Fruit fly (Drosophila melanogaster) whole organism, adult: ENCODE results near the gene CG14903.

Experiments used
- CG11617 ChIP-seq: fragments of 200-800 bp; sonication (Bioruptor generic); optimal IDR thresholded peaks from 2 replicates; lab custom pipeline; 2017; ENCODE audit warnings: mild to moderate bottlenecking, missing biosample characterization, missing genetic modification reagents, missing genetic modification characterization
- CG12768 ChIP-seq: fragments of 200-800 bp; sonication (Bioruptor generic); optimal IDR thresholded peaks from 2 replicates; lab custom pipeline; 2017; ENCODE audit warnings: missing biosample characterization, missing genetic modification characterization, mild to moderate bottlenecking, moderate library complexity, missing genetic modification reagents
- CG14711 ChIP-seq: fragments of 200-800 bp; sonication (Bioruptor generic); optimal IDR thresholded peaks from 2 replicates; lab custom pipeline; 2018; ENCODE audit warnings: missing biosample characterization, mild to moderate bottlenecking, missing genetic modification characterization, moderate library complexity
- CG1620 ChIP-seq: fragments of 200-800 bp; sonication (Bioruptor generic); optimal IDR thresholded peaks from 2 replicates; lab custom pipeline; 2016; ENCODE audit warnings: missing biosample characterization, missing genetic modification characterization
- CG33017 ChIP-seq: fragments of 200-800 bp; sonication (Bioruptor generic); optimal IDR thresholded peaks from 2 replicates; lab custom pipeline; 2018; ENCODE audit warnings: missing biosample characterization, mild to moderate bottlenecking, missing genetic modification characterization, moderate library complexity
- CG5204 ChIP-seq: fragments of 200-800 bp; sonication (Bioruptor generic); optimal IDR thresholded peaks from 2 replicates; lab custom pipeline; 2016; ENCODE audit warnings: missing biosample characterization, missing genetic modification characterization
- CG7045 ChIP-seq: fragments of 200-800 bp; sonication (Bioruptor generic); optimal IDR thresholded peaks from 2 replicates; lab custom pipeline; 2017; ENCODE audit warnings: missing biosample characterization, mild to moderate bottlenecking, missing genetic modification characterization
- Crg-1 ChIP-seq: fragments of 200-800 bp; sonication (Bioruptor generic); optimal IDR thresholded peaks from 2 replicates; lab custom pipeline; 2016; ENCODE audit warnings: missing biosample characterization, missing genetic modification characterization
- Hr96 ChIP-seq: fragments of 200-800 bp; sonication (Bioruptor generic); optimal IDR thresholded peaks from 2 replicates; lab custom pipeline; 2016; ENCODE audit warnings: missing biosample characterization, missing genetic modification characterization
- Mnt ChIP-seq: fragments of 200-800 bp; sonication (Bioruptor generic); optimal IDR thresholded peaks from 2 replicates; lab custom pipeline; 2016; ENCODE audit warnings: missing biosample characterization, mild to moderate bottlenecking, missing genetic modification characterization
- bab1 ChIP-seq: fragments of 200-800 bp; sonication (Bioruptor generic); optimal IDR thresholded peaks from 3 replicates; lab custom pipeline; 2019; ENCODE audit warnings: missing biosample characterization, mild to moderate bottlenecking, missing genetic modification characterization, moderate library complexity
- kay ChIP-seq: fragments of 200-800 bp; sonication (Bioruptor generic); peaks from one replicate; lab custom pipeline; 2016; ENCODE audit warnings: missing biosample characterization, missing genetic modification characterization, borderline replicate concordance
- pad ChIP-seq: fragments of 200-800 bp; sonication (Bioruptor generic); optimal IDR thresholded peaks from 3 replicates; lab custom pipeline; 2017; ENCODE audit warnings: missing biosample characterization, missing genetic modification characterization, mild to moderate bottlenecking, moderate library complexity, missing genetic modification reagents
- toe ChIP-seq: fragments of 200-800 bp; sonication (Bioruptor generic); optimal IDR thresholded peaks from 2 replicates; lab custom pipeline; 2016; ENCODE audit warnings: missing biosample characterization, missing genetic modification characterization

dm6 chr3R:16558623-16559155, 14.9 kb downstream of the CG14903 start:
- no peak for TF ChIP-seq pad (GFP tag; lab: Kevin White, UChicago)
- TF ChIP-seq toe = no peak
- TF ChIP-seq CG33017 (tag; lab: Kevin White, UChicago) = no peak
- no peak for TF ChIP-seq bab1
- TF ChIP-seq CG14711 = no peak
- no peak for TF ChIP-seq CG11617 (GFP tag; lab: Kevin White, UChicago)
- no peak for TF ChIP-seq Mnt (GFP tag; lab: Kevin White, UChicago)
- no peak for TF ChIP-seq CG7045 (GFP tag; lab: Kevin White, UChicago)
- TF ChIP-seq CG12768 = no peak
- no peak for TF ChIP-seq Crg-1 (GFP tag; lab: Kevin White, UChicago)
- no peak for TF ChIP-seq kay
- no peak for TF ChIP-seq CG1620 (GFP tag; lab: Kevin White, UChicago)
- no peak for TF ChIP-seq CG5204 (GFP tag; lab: Kevin White, UChicago)
- no peak for TF ChIP-seq Hr96 (GFP tag; lab: Kevin White, UChicago)
